Fruit fly (Drosophila melanogaster) whole organism, embryonic: ENCODE data around the gene Srp14.

Experiments
- Aef1 ChIP-seq: fragments of 200-800 bp; sonication (Bioruptor generic); IDR thresholded peaks from 3 replicates; pipeline ENCODE4 v1.3.6; 2022; ENCODE audit warnings: missing biosample characterization, missing genetic modification characterization
- CG16813 ChIP-seq: fragments of 200-800 bp; sonication (Bioruptor generic); IDR thresholded peaks from 3 replicates; pipeline ENCODE4 v1.3.6; 2022; ENCODE audit warnings: missing biosample characterization, missing genetic modification characterization; ENCODE audit not compliant: partially characterized antibody
- CG17361 ChIP-seq: fragments of 200-800 bp; sonication (Bioruptor generic); IDR thresholded peaks from 3 replicates; pipeline ENCODE4 v1.3.6; 2022; ENCODE audit warnings: missing biosample characterization, missing genetic modification characterization
- CG32532 ChIP-seq: fragments of 200-800 bp; sonication (Bioruptor generic); IDR thresholded peaks from 2 replicates; pipeline ENCODE4 v1.3.6; 2022; ENCODE audit warnings: missing biosample characterization, missing genetic modification characterization
- CG4360 ChIP-seq: fragments of 200-800 bp; sonication (Bioruptor generic); IDR thresholded peaks from 2 replicates; pipeline ENCODE4 v1.3.6; 2022; ENCODE audit warnings: missing biosample characterization, missing genetic modification characterization
- CG43689 ChIP-seq: fragments of 200-800 bp; sonication (Bioruptor generic); IDR thresholded peaks from 2 replicates; pipeline ENCODE4 v1.3.6; 2022; ENCODE audit warnings: missing biosample characterization, missing genetic modification characterization
- CG4730 ChIP-seq: fragments of 200-800 bp; sonication (Bioruptor generic); IDR thresholded peaks from 2 replicates; pipeline ENCODE4 v1.3.6; 2022; ENCODE audit warnings: missing biosample characterization, missing genetic modification characterization
- CG8478 ChIP-seq: fragments of >200 bp; optimal IDR thresholded peaks from 2 replicates; lab custom pipeline; 2018
- Doc2 ChIP-seq: fragments of 200-800 bp; sonication (Bioruptor generic); IDR thresholded peaks from 2 replicates; pipeline ENCODE4 v1.3.6; 2022; ENCODE audit warnings: missing biosample characterization, missing genetic modification characterization
- Elba2 ChIP-seq: fragments of 200-800 bp; sonication (Bioruptor generic); optimal IDR thresholded peaks from 3 replicates; lab custom pipeline; 2016; ENCODE audit warnings: missing biosample characterization, missing genetic modification characterization
- Ets65A ChIP-seq: fragments of 200-800 bp; sonication (Bioruptor generic); peaks from one replicate; lab custom pipeline; 2016; ENCODE audit warnings: missing biosample characterization, missing genetic modification characterization
- Med ChIP-seq: fragments of 200-800 bp; sonication (Bioruptor generic); peaks from one replicate; lab custom pipeline; 2016; ENCODE audit warnings: missing biosample characterization, missing genetic modification characterization, mild to moderate bottlenecking, inconsistent platforms, moderate library complexity
- Pdp1 ChIP-seq, 2 experiments: fragments of 200-800 bp; sonication (Bioruptor generic); optimal IDR thresholded peaks; 3 replicates each; lab custom pipeline; 2016; ENCODE audit warnings: missing biosample characterization in 2 of 2, missing genetic modification characterization in 2 of 2, mild to moderate bottlenecking in 1 of 2, moderate library complexity in 1 of 2
- Trl ChIP-seq, 3 experiments: fragments of >200 bp in 2 of 3; fragments of 200-800 bp in 1 of 3; sonication (Bioruptor generic) in 1 of 3; optimal IDR thresholded peaks; 2 replicates in 1 of 3; 3 replicates in 2 of 3; lab custom pipeline; 2016 to 2017; ENCODE audit warnings: missing biosample characterization in 1 of 3, missing genetic modification characterization in 1 of 3
- YL-1 ChIP-seq: fragments of 200-800 bp; sonication (Bioruptor generic); optimal IDR thresholded peaks from 3 replicates; lab custom pipeline; 2017; ENCODE audit warnings: missing biosample characterization, mild to moderate bottlenecking, missing genetic modification characterization
- ase ChIP-seq: fragments of 200-800 bp; sonication (Bioruptor generic); IDR thresholded peaks from 3 replicates; pipeline ENCODE4 v1.3.6; 2022; ENCODE audit warnings: missing biosample characterization, missing genetic modification characterization
- gfzf ChIP-seq: fragments of 200-800 bp; sonication (Bioruptor generic); optimal IDR thresholded peaks from 2 replicates; lab custom pipeline; 2016; ENCODE audit warnings: missing biosample characterization, mild to moderate bottlenecking, missing genetic modification characterization, moderate library complexity
- sd ChIP-seq: fragments of 200-800 bp; sonication (Bioruptor generic); optimal IDR thresholded peaks from 3 replicates; lab custom pipeline; 2018; ENCODE audit warnings: missing biosample characterization, mild to moderate bottlenecking, missing genetic modification characterization, moderate library complexity
- sens-2 ChIP-seq: fragments of 200-800 bp; sonication (Bioruptor generic); IDR thresholded peaks from 2 replicates; pipeline ENCODE4 v1.3.6; 2022; ENCODE audit warnings: missing biosample characterization, missing genetic modification characterization
- sob ChIP-seq: fragments of 200-800 bp; sonication (Bioruptor generic); IDR thresholded peaks from 2 replicates; pipeline ENCODE4 v1.3.6; 2022; ENCODE audit warnings: missing biosample characterization, missing genetic modification characterization

Gene Srp14

DNA sequence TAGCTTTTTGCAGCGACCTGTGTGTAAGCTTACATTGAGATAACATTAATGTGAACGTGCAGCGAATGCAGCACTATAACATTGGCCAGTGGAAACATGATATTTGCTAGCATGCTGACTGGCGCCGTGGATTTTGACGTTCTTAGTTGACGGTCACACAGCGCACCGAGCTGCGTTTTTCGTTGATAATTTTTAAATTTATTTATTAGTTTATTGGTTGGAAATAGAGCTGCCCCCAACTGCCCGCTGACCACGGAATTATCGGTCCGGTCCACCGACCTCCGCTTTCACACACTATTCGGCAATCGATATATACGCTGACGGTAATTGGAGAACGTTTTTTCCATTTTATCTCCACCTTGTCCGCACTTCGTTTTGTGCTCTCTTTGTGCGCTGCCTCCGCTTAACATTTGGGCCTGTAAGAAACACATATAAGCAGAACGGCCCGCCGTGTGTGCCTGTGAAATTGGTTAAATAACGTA lies 41.9 kb downstream of the Srp14 start, which contains the start of gene H (continued):
- TF ChIP-seq gfzf (GFP tag; lab: Kevin White, UChicago) (peak; percentile 92), Doc2 (GFP tag; lab: Robert Waterston, UW) (no peak), sens-2 (no peak), CG17361 (GFP tag; lab: Robert Waterston, UW) (no peak)

- TF ChIP-seq Aef1 (GFP tag; lab: Robert Waterston, UW) = peak; percentile 46; the same call in 1 of the 3 replicates
- no peak for TF ChIP-seq YL-1 (GFP tag; lab: Kevin White, UChicago)
- TF ChIP-seq Med (GFP tag; lab: Kevin White, UChicago) = peak; percentile 61
- TF ChIP-seq CG32532 (GFP tag; lab: Robert Waterston, UW) = no peak
- TF ChIP-seq CG16813 (GFP tag; lab: Robert Waterston, UW) = no peak
- peak; percentile 99 for TF ChIP-seq sd
- no peak for TF ChIP-seq CG4730 (GFP tag; lab: Robert Waterston, UW)
- TF ChIP-seq ase (GFP tag; lab: Robert Waterston, UW) = 0 out of 3 replicates have a peak, but pooled peaks have one; percentile 19
- TF ChIP-seq Trl (optimal IDR thresholded peaks at IDR 0.05; lab: Kevin White, UChicago) = peak in 1 of 2 experiments; percentile 12
- no peak for TF ChIP-seq Trl (GFP tag; optimal IDR thresholded peaks at IDR 0.05; lab: Kevin White, UChicago)
- TF ChIP-seq Elba2 = peak; percentile 52
- peak; percentile 98 for TF ChIP-seq CG4360
- TF ChIP-seq Pdp1 (GFP tag; optimal IDR thresholded peaks at IDR 0.05; lab: Kevin White, UChicago) = peak in 1 of 2 experiments; percentile 7
- peak; percentile 62 for TF ChIP-seq CG8478 (lab: Kevin White, UChicago)
These were observed 42.6 kb downstream of the Srp14 start for dm6 chr3R:20622297-20623168.

dm6 chr3R:20626123-20626522 lies 46.2 kb downstream of the Srp14 start:
- TF ChIP-seq sob (GFP tag; lab: Robert Waterston, UW) (no peak), Ets65A (GFP tag; lab: Kevin White, UChicago) (peak; percentile 76), Med (GFP tag; lab: Kevin White, UChicago) (peak; percentile 51), CG43689 (peak; percentile 8; the same call in 1 of the 2 replicates)
- TF ChIP-seq, all 482 proteins: peak for 3
